Fruit fly (Drosophila melanogaster) whole organism, embryonic: ENCODE results near the gene CG5214.

Source experiments
- Ada2b ChIP-seq: fragments of 200-800 bp; sonication (Bioruptor generic); IDR thresholded peaks from 2 replicates; pipeline ENCODE4 v1.3.6; 2022; ENCODE audit warnings: missing biosample characterization, missing genetic modification characterization
- CG10267 ChIP-seq: fragments of 200-800 bp; sonication (Bioruptor generic); optimal IDR thresholded peaks from 2 replicates; lab custom pipeline; 2018; ENCODE audit warnings: missing biosample characterization, mild to moderate bottlenecking, missing genetic modification characterization, moderate library complexity
- CG10565 ChIP-seq: fragments of 200-800 bp; sonication (Bioruptor generic); optimal IDR thresholded peaks from 3 replicates; lab custom pipeline; 2016; ENCODE audit warnings: missing biosample characterization, mild to moderate bottlenecking, missing genetic modification characterization
- CG11093 ChIP-seq: fragments of 200-800 bp; sonication (Bioruptor generic); IDR thresholded peaks from 3 replicates; pipeline ENCODE4 v1.3.6; 2022; ENCODE audit warnings: missing biosample characterization, missing genetic modification characterization
- CG11723 ChIP-seq: fragments of 200-800 bp; sonication (Bioruptor generic); optimal IDR thresholded peaks from 2 replicates; lab custom pipeline; 2017; ENCODE audit warnings: missing biosample characterization, mild to moderate bottlenecking, missing genetic modification characterization
- CG12104 ChIP-seq: fragments of 200-800 bp; sonication (Bioruptor generic); optimal IDR thresholded peaks from 3 replicates; lab custom pipeline; 2016; ENCODE audit warnings: missing biosample characterization, missing genetic modification characterization
- CG13424 ChIP-seq: fragments of 200-800 bp; sonication (Bioruptor generic); optimal IDR thresholded peaks from 2 replicates; lab custom pipeline; 2019; ENCODE audit warnings: missing biosample characterization, mild to moderate bottlenecking, missing genetic modification characterization, moderate library complexity
- CG15696 ChIP-seq: fragments of 200-800 bp; sonication (Bioruptor generic); optimal IDR thresholded peaks from 2 replicates; lab custom pipeline; 2019; ENCODE audit warnings: missing biosample characterization, mild to moderate bottlenecking, missing genetic modification characterization, moderate library complexity
- CG1647 ChIP-seq: fragments of 200-800 bp; sonication (Bioruptor generic); optimal IDR thresholded peaks from 3 replicates; lab custom pipeline; 2016; ENCODE audit warnings: missing biosample characterization, missing genetic modification characterization
- CG17912 ChIP-seq: fragments of 200-800 bp; sonication (Bioruptor generic); optimal IDR thresholded peaks from 2 replicates; lab custom pipeline; 2018; ENCODE audit warnings: missing biosample characterization, mild to moderate bottlenecking, missing genetic modification characterization
- CG18599 ChIP-seq: fragments of 200-800 bp; sonication (Bioruptor generic); optimal IDR thresholded peaks from 3 replicates; lab custom pipeline; 2017; ENCODE audit warnings: missing biosample characterization, missing genetic modification characterization, mild to moderate bottlenecking, moderate library complexity, missing genetic modification reagents
- CG2678 ChIP-seq: fragments of 200-800 bp; sonication (Bioruptor generic); optimal IDR thresholded peaks from 3 replicates; lab custom pipeline; 2019; ENCODE audit warnings: missing biosample characterization, mild to moderate bottlenecking, missing genetic modification characterization, moderate library complexity
- CG3163 ChIP-seq: fragments of 200-800 bp; sonication (Bioruptor generic); optimal IDR thresholded peaks from 3 replicates; lab custom pipeline; 2016; ENCODE audit warnings: missing biosample characterization, missing genetic modification characterization
- CG3995 ChIP-seq: fragments of 200-800 bp; sonication (Bioruptor generic); optimal IDR thresholded peaks from 3 replicates; lab custom pipeline; 2016; ENCODE audit warnings: missing biosample characterization, missing genetic modification characterization
- CG4854 ChIP-seq: fragments of 200-800 bp; sonication (Bioruptor generic); optimal IDR thresholded peaks from 2 replicates; lab custom pipeline; 2016; ENCODE audit warnings: missing biosample characterization, missing genetic modification characterization, inconsistent platforms
- CG6254 ChIP-seq: fragments of 200-800 bp; sonication (Bioruptor generic); optimal IDR thresholded peaks from 3 replicates; lab custom pipeline; 2017; ENCODE audit warnings: mild to moderate bottlenecking, missing biosample characterization, missing genetic modification reagents, missing genetic modification characterization
- CG7963 ChIP-seq: fragments of 200-800 bp; sonication (Bioruptor generic); IDR thresholded peaks from 3 replicates; pipeline ENCODE4 v1.3.6; 2022; ENCODE audit warnings: missing biosample characterization, missing genetic modification characterization; ENCODE audit not compliant: partially characterized antibody
- CG8281 ChIP-seq: fragments of 200-800 bp; sonication (Bioruptor generic); optimal IDR thresholded peaks from 2 replicates; lab custom pipeline; 2018; ENCODE audit warnings: missing biosample characterization, mild to moderate bottlenecking, missing genetic modification characterization, moderate library complexity
- CoRest ChIP-seq: fragments of 200-800 bp; sonication (Bioruptor generic); optimal IDR thresholded peaks from 3 replicates; lab custom pipeline; 2018; ENCODE audit warnings: missing biosample characterization, mild to moderate bottlenecking, missing genetic modification characterization, moderate library complexity
- D19B ChIP-seq: fragments of 200-800 bp; sonication (Bioruptor generic); optimal IDR thresholded peaks from 2 replicates; lab custom pipeline; 2017; ENCODE audit warnings: missing biosample characterization, mild to moderate bottlenecking, missing genetic modification characterization
- Dip2 ChIP-seq: fragments of 200-800 bp; sonication (Bioruptor generic); IDR thresholded peaks from 2 replicates; pipeline ENCODE4 v1.3.6; 2022; ENCODE audit warnings: missing biosample characterization, missing genetic modification characterization
- Eip74EF ChIP-seq, 2 experiments: fragments of 200-800 bp in 1 of 2; fragments of >200 bp in 1 of 2; sonication (Bioruptor generic) in 1 of 2; optimal IDR thresholded peaks; 2 replicates each; lab custom pipeline; 2017 to 2019; ENCODE audit warnings: missing biosample characterization in 2 of 2, missing genetic modification characterization in 2 of 2, mild to moderate bottlenecking in 1 of 2, moderate library complexity in 1 of 2
- HLHmδ ChIP-seq: fragments of 200-800 bp; sonication (Bioruptor generic); optimal IDR thresholded peaks from 2 replicates; lab custom pipeline; 2018; ENCODE audit warnings: missing biosample characterization, mild to moderate bottlenecking, missing genetic modification characterization, moderate library complexity
- HmgD ChIP-seq: fragments of 200-800 bp; sonication (Bioruptor generic); optimal IDR thresholded peaks from 3 replicates; lab custom pipeline; 2016; ENCODE audit warnings: missing biosample characterization, missing genetic modification characterization
- HmgZ ChIP-seq: fragments of 200-800 bp; sonication (Bioruptor generic); optimal IDR thresholded peaks from 2 replicates; lab custom pipeline; 2018; ENCODE audit warnings: missing biosample characterization, mild to moderate bottlenecking, missing genetic modification characterization
- Lim3 ChIP-seq: fragments of 200-800 bp; sonication (Bioruptor generic); IDR thresholded peaks from 2 replicates; pipeline ENCODE4 v1.3.6; 2022; ENCODE audit warnings: missing biosample characterization, missing genetic modification characterization
- Mad ChIP-seq: fragments of 200-800 bp; sonication (Bioruptor generic); optimal IDR thresholded peaks from 2 replicates; lab custom pipeline; 2016; ENCODE audit warnings: missing biosample characterization, missing genetic modification characterization
- Nf-YB ChIP-seq: fragments of 200-800 bp; sonication (Bioruptor generic); optimal IDR thresholded peaks from 3 replicates; lab custom pipeline; 2019; ENCODE audit warnings: missing biosample characterization, mild to moderate bottlenecking, missing genetic modification characterization, moderate library complexity
- Scr ChIP-seq: fragments of 200-800 bp; sonication (Bioruptor generic); IDR thresholded peaks from 2 replicates; pipeline ENCODE4 v1.3.6; 2022; ENCODE audit warnings: missing biosample characterization, missing genetic modification characterization; ENCODE audit not compliant: partially characterized antibody
- Xrp1 ChIP-seq: fragments of 200-800 bp; sonication (Bioruptor generic); IDR thresholded peaks from 2 replicates; pipeline ENCODE4 v1.3.6; 2022; ENCODE audit warnings: missing biosample characterization, missing genetic modification characterization
- ab ChIP-seq: fragments of 200-800 bp; sonication (Bioruptor generic); optimal IDR thresholded peaks from 2 replicates; lab custom pipeline; 2016; ENCODE audit warnings: missing biosample characterization, missing genetic modification characterization
- aop ChIP-seq: fragments of 200-800 bp; sonication (Bioruptor generic); IDR thresholded peaks from 2 replicates; pipeline ENCODE4 v1.3.6; 2022; ENCODE audit warnings: missing biosample characterization, missing genetic modification characterization
- ase ChIP-seq: fragments of 200-800 bp; sonication (Bioruptor generic); IDR thresholded peaks from 3 replicates; pipeline ENCODE4 v1.3.6; 2022; ENCODE audit warnings: missing biosample characterization, missing genetic modification characterization
- bbx ChIP-seq: fragments of 200-800 bp; sonication (Bioruptor generic); IDR thresholded peaks from 2 replicates; pipeline ENCODE4 v1.3.6; 2022; ENCODE audit warnings: missing biosample characterization, missing genetic modification characterization; ENCODE audit not compliant: partially characterized antibody
- br ChIP-seq: fragments of >200 bp; optimal IDR thresholded peaks from 2 replicates; lab custom pipeline; 2017
- dysf ChIP-seq: fragments of 200-800 bp; sonication (Bioruptor generic); IDR thresholded peaks from 3 replicates; pipeline ENCODE4 v1.3.6; 2022; ENCODE audit warnings: missing biosample characterization, missing genetic modification characterization
- en ChIP-seq: fragments of 200-800 bp; sonication (Bioruptor generic); optimal IDR thresholded peaks from 2 replicates; lab custom pipeline; 2016; ENCODE audit warnings: missing biosample characterization, missing genetic modification characterization
- ftz-f1 ChIP-seq: fragments of 200-800 bp; sonication (Bioruptor generic); optimal IDR thresholded peaks from 2 replicates; lab custom pipeline; 2016; ENCODE audit warnings: missing biosample characterization, missing genetic modification characterization
- grn ChIP-seq: fragments of 200-800 bp; sonication (Bioruptor generic); optimal IDR thresholded peaks from 3 replicates; lab custom pipeline; 2017; ENCODE audit warnings: missing biosample characterization, missing genetic modification characterization
- gsb-n ChIP-seq: fragments of 200-800 bp; sonication (Bioruptor generic); optimal IDR thresholded peaks from 3 replicates; lab custom pipeline; 2018; ENCODE audit warnings: missing biosample characterization, mild to moderate bottlenecking, missing genetic modification characterization
- ind ChIP-seq: fragments of 200-800 bp; sonication (Bioruptor generic); optimal IDR thresholded peaks from 3 replicates; lab custom pipeline; 2016; ENCODE audit warnings: missing biosample characterization, missing genetic modification characterization
- jing ChIP-seq: fragments of 200-800 bp; sonication (Bioruptor generic); optimal IDR thresholded peaks from 2 replicates; lab custom pipeline; 2018; ENCODE audit warnings: missing biosample characterization, mild to moderate bottlenecking, missing genetic modification characterization
- klu ChIP-seq: fragments of 200-800 bp; sonication (Bioruptor generic); IDR thresholded peaks from 2 replicates; pipeline ENCODE4 v1.3.6; 2022; ENCODE audit warnings: missing biosample characterization, missing genetic modification characterization
- nerfin-1 ChIP-seq: fragments of 200-800 bp; sonication (Bioruptor generic); optimal IDR thresholded peaks from 3 replicates; lab custom pipeline; 2019; ENCODE audit warnings: missing biosample characterization, mild to moderate bottlenecking, missing genetic modification characterization, moderate library complexity
- oc ChIP-seq: fragments of 200-800 bp; sonication (Bioruptor generic); optimal IDR thresholded peaks from 2 replicates; lab custom pipeline; 2018; ENCODE audit warnings: missing biosample characterization, mild to moderate bottlenecking, missing genetic modification characterization, moderate library complexity
- sisA ChIP-seq: fragments of 200-800 bp; sonication (Bioruptor generic); IDR thresholded peaks from 2 replicates; pipeline ENCODE4 v1.3.6; 2022; ENCODE audit warnings: missing biosample characterization, missing genetic modification characterization
- so ChIP-seq: fragments of 200-800 bp; sonication (Bioruptor generic); IDR thresholded peaks from 3 replicates; pipeline ENCODE4 v1.3.6; 2022; ENCODE audit warnings: missing biosample characterization, missing genetic modification characterization
- tup ChIP-seq: fragments of 200-800 bp; sonication (Bioruptor generic); optimal IDR thresholded peaks from 2 replicates; lab custom pipeline; 2016; ENCODE audit warnings: missing biosample characterization, mild to moderate bottlenecking, missing genetic modification characterization, moderate library complexity
- wek ChIP-seq: fragments of 200-800 bp; sonication (Bioruptor generic); optimal IDR thresholded peaks from 3 replicates; lab custom pipeline; 2018; ENCODE audit warnings: missing biosample characterization, mild to moderate bottlenecking, missing genetic modification characterization, moderate library complexity

The CG5214 gene

DNA sequence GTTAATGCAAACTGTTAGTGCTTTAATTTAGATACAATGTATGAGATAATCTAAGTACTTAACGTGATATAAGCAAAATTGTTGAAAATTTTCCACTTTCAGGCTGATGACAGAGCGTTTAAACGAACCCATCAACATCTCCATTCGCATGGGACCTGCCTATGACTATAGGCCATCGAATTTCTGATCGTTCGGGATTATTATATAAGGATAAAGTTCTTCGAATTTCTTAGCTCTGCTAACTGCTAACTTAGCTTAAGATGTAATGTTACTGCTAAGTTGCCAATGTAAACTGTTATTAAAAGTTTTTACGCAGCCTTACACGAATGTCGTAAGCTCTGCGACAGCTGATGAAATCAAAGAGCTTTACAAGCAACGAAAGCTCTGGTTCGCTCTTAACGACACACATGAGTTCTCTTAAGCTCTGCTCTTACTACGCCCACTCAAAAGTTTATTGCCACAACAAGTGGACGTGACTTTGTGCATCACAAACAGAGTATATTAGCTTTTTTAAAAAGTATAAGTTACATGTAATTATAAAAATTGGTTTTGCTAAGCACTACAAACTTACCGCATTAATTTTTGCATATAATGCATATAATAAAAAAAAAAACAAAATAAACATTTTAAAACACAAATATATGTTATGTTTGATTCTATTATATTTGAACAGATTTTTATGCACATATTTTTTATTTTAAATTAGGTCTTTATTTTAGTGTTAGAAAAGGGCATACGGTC lies 47.3 kb upstream of the CG5214 start (continued):
- TF ChIP-seq Dip2 (GFP tag; lab: Robert Waterston, UW) (peak; percentile 80), CoRest (tag; lab: Kevin White, UChicago) (peak; percentile 100), bbx (GFP tag; lab: Robert Waterston, UW) (no peak; the same call in 1 of the 2 replicates), Eip74EF (GFP tag; optimal IDR thresholded peaks at IDR 0.05; lab: Kevin White, UChicago) (peak in 1 of 2 experiments; percentile 100), ind (peak; percentile 98), CG8281 (tag; lab: Kevin White, UChicago) (peak; percentile 93), CG17912 (peak; percentile 85), CG6254 (GFP tag; lab: Kevin White, UChicago) (peak; percentile 94), tup (GFP tag; lab: Kevin White, UChicago) (peak; percentile 69), Ada2b (GFP tag; lab: Robert Waterston, UW) (peak; percentile 97), br (lab: Kevin White, UChicago) (no peak), aop (GFP tag; lab: Robert Waterston, UW) (no peak), HmgD (GFP tag; lab: Kevin White, UChicago) (peak; percentile 56), Lim3 (GFP tag; lab: Robert Waterston, UW) (peak; percentile 96), CG11723 (GFP tag; lab: Kevin White, UChicago) (peak; percentile 96), jing (GFP tag; lab: Kevin White, UChicago) (peak; percentile 91), D19B (peak; percentile 96), oc (peak; percentile 97), CG18599 (GFP tag; lab: Kevin White, UChicago) (peak; percentile 99), CG12104 (GFP tag; lab: Kevin White, UChicago) (peak; percentile 98), CG1647 (GFP tag; lab: Kevin White, UChicago) (peak; percentile 81), dysf (GFP tag; lab: Robert Waterston, UW) (peak; percentile 99), Xrp1 (GFP tag; lab: Robert Waterston, UW) (peak; percentile 98), CG7963 (GFP tag; lab: Robert Waterston, UW) (no peak), ase (peak; percentile 97), HLHmδ (GFP tag; lab: Kevin White, UChicago) (no peak), CG11093 (GFP tag; lab: Robert Waterston, UW) (peak; percentile 98), ab (GFP tag; lab: Kevin White, UChicago) (no peak), CG13424 (tag; lab: Kevin White, UChicago) (peak; percentile 99), CG2678 (tag; lab: Kevin White, UChicago) (peak; percentile 100), wek (peak; percentile 57), Mad (GFP tag; lab: Kevin White, UChicago) (peak; percentile 86), CG4854 (peak; percentile 85), en (peak; percentile 31), gsb-n (tag; lab: Kevin White, UChicago) (peak; percentile 98), grn (GFP tag; lab: Kevin White, UChicago) (no peak), nerfin-1 (tag; lab: Kevin White, UChicago) (peak; percentile 99), CG3163 (peak; percentile 97), CG10267 (tag; lab: Kevin White, UChicago) (peak; percentile 96), ftz-f1 (GFP tag; lab: Kevin White, UChicago) (peak; percentile 46), Nf-YB (peak; percentile 89), Scr (GFP tag; lab: Robert Waterston, UW) (no peak), so (GFP tag; lab: Robert Waterston, UW) (peak; percentile 98), klu (GFP tag; lab: Robert Waterston, UW) (peak; percentile 99), CG15696 (tag; lab: Kevin White, UChicago) (peak; percentile 90), sisA (GFP tag; lab: Robert Waterston, UW) (peak; percentile 99), CG10565 (peak; percentile 77), HmgZ (tag; lab: Kevin White, UChicago) (peak; percentile 97), CG3995 (GFP tag; lab: Kevin White, UChicago) (peak; percentile 81)
